Fruit fly (Drosophila melanogaster) whole organism: ENCODE data around the gene yellow-e.
A peak's percentile ranks its signal among the peaks of the same experiment; 100 is the strongest.

Experiments
- CG8478 ChIP-seq: fragments of >200 bp; optimal IDR thresholded peaks from 2 replicates; lab custom pipeline; 2018; ENCODE audit warnings: inconsistent platforms
- Dll ChIP-seq: fragments of >200 bp; optimal IDR thresholded peaks from 2 replicates; lab custom pipeline; 2017
- EcR ChIP-seq, 2 experiments: fragments of >200 bp; optimal IDR thresholded peaks; 2 replicates each; lab custom pipeline; 2017; ENCODE audit warnings: missing biosample characterization in 2 of 2, missing genetic modification characterization in 2 of 2, missing genetic modification reagents in 2 of 2
- pan ChIP-seq: fragments of >200 bp; optimal IDR thresholded peaks from 2 replicates; lab custom pipeline; 2017
- psq ChIP-seq: fragments of >200 bp; optimal IDR thresholded peaks from 2 replicates; lab custom pipeline; 2017
- usp ChIP-seq: fragments of >200 bp; optimal IDR thresholded peaks from 2 replicates; lab custom pipeline; 2017; ENCODE audit warnings: missing biosample characterization, missing genetic modification characterization, mixed read lengths

yellow-e gene

dm6 chr3R:13400902-13401721 is 14.0 kb downstream of the yellow-e start:
- no peak for TF ChIP-seq Dll (lab: Kevin White, UChicago)
- TF ChIP-seq CG8478, result no peak
- TF ChIP-seq pan (lab: Kevin White, UChicago), result no peak
- peak in 1 of 2 experiments; percentile 75 for TF ChIP-seq EcR (GFP tag; optimal IDR thresholded peaks at IDR 0.05; lab: Kevin White, UChicago)

- TF ChIP-seq pan (lab: Kevin White, UChicago) (no peak), usp (GFP tag; lab: Kevin White, UChicago) (no peak), EcR (GFP tag; optimal IDR thresholded peaks at IDR 0.05; lab: Kevin White, UChicago) (no peak), CG8478 (no peak), psq (no peak), Dll (lab: Kevin White, UChicago) (no peak)
Observed at dm6 chr3R:13397535-13397934, 17.6 kb downstream of the yellow-e start, which contains the start of gene CG14377. Gene CG14377, plus strand, starts transcription at chr3R:13397835.

- TF ChIP-seq CG8478, result no peak
- no peak for TF ChIP-seq EcR (GFP tag; optimal IDR thresholded peaks at IDR 0.05; lab: Kevin White, UChicago)
- no peak for TF ChIP-seq Dll (lab: Kevin White, UChicago)
- TF ChIP-seq usp (GFP tag; lab: Kevin White, UChicago), result no peak
- no peak for TF ChIP-seq psq
- no peak for TF ChIP-seq pan (lab: Kevin White, UChicago)
Observed at dm6 chr3R:13397040-13397439, 18.0 kb downstream of the yellow-e start, which contains the start of gene CG14374. Gene CG14374, minus strand, starts transcription at chr3R:13397140.

DNA sequence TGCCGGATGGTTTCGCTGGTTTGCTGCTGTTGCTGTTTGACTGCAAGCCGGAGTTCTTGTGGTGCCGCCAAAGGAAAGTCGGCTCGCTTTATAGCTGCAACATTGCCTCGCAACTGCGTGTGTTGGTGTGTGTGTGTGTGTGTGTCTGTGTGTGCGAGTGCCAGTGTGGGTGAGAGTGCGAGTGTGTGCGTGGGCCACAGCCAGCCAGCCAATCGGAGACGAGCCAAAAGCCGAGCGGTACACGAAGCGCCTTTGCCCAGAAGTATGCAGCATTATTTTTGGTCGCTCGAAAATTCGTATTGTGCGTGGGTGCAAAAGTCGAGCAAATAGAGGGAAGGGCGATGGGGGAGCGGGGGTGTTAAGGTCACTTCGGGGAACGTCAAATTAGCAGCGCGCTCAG is 20.0 kb downstream of the yellow-e start, which contains the start of gene CCHa2:
Gene CCHa2, minus strand, starts transcription at position 65 of the 400 bp plus-strand sequence.
- TF ChIP-seq EcR (GFP tag; optimal IDR thresholded peaks at IDR 0.05; lab: Kevin White, UChicago), result no peak
- no peak for TF ChIP-seq pan (lab: Kevin White, UChicago)
- TF ChIP-seq usp (GFP tag; lab: Kevin White, UChicago), result no peak
- TF ChIP-seq CG8478, result no peak
- TF ChIP-seq Dll (lab: Kevin White, UChicago), result no peak
- TF ChIP-seq psq, result no peak

- no peak for TF ChIP-seq EcR (GFP tag; optimal IDR thresholded peaks at IDR 0.05; lab: Kevin White, UChicago)
- TF ChIP-seq Dll (lab: Kevin White, UChicago), result no peak
- TF ChIP-seq CG8478, result no peak
- TF ChIP-seq pan (lab: Kevin White, UChicago), result no peak
- TF ChIP-seq usp (GFP tag; lab: Kevin White, UChicago), result no peak
- TF ChIP-seq psq, result no peak
Observed at dm6 chr3R:13393009-13393408, 22.1 kb downstream of the yellow-e start.

dm6 chr3R:13390490-13390889 is 24.6 kb downstream of the yellow-e start:
- no peak for TF ChIP-seq Dll (lab: Kevin White, UChicago)
- TF ChIP-seq CG8478, result no peak
- TF ChIP-seq EcR (GFP tag; optimal IDR thresholded peaks at IDR 0.05; lab: Kevin White, UChicago), result no peak
- TF ChIP-seq pan (lab: Kevin White, UChicago), result no peak
- no peak for TF ChIP-seq usp (GFP tag; lab: Kevin White, UChicago)
- no peak for TF ChIP-seq psq

dm6 chr3R:13388160-13388870 is 26.8 kb downstream of the yellow-e start, which contains the start of gene CG9799:
Gene CG9799, minus strand, starts transcription at chr3R:13388709.
- no peak for TF ChIP-seq Dll (lab: Kevin White, UChicago)
- no peak for TF ChIP-seq psq
- TF ChIP-seq usp (GFP tag; lab: Kevin White, UChicago), result no peak
- TF ChIP-seq pan (lab: Kevin White, UChicago), result no peak
- no peak for TF ChIP-seq EcR (GFP tag; optimal IDR thresholded peaks at IDR 0.05; lab: Kevin White, UChicago)
- no peak for TF ChIP-seq CG8478

DNA sequence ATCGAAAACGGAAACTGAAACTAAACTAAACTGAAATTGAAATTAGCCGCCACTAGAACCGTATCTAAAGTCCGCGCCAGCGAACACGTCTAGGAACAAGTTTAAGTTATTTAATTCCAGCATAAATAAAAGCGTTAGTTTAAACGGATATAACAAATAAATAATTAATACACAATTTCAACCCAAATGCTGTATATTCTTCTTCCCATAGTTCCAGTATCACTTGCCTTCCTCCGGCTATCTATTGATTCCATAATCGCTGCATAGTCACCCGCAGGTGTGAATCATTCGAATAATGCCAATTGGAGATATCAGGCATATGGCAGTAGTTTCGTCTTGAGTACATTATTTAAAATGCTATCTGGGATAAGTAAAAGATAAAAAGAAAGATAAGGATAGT is 30.0 kb downstream of the yellow-e start:
- TF ChIP-seq usp (GFP tag; lab: Kevin White, UChicago), result no peak
- no peak for TF ChIP-seq Dll (lab: Kevin White, UChicago)
- TF ChIP-seq EcR (GFP tag; optimal IDR thresholded peaks at IDR 0.05; lab: Kevin White, UChicago), result no peak
- TF ChIP-seq CG8478, result no peak
- TF ChIP-seq psq, result no peak
- TF ChIP-seq pan (lab: Kevin White, UChicago), result no peak

DNA sequence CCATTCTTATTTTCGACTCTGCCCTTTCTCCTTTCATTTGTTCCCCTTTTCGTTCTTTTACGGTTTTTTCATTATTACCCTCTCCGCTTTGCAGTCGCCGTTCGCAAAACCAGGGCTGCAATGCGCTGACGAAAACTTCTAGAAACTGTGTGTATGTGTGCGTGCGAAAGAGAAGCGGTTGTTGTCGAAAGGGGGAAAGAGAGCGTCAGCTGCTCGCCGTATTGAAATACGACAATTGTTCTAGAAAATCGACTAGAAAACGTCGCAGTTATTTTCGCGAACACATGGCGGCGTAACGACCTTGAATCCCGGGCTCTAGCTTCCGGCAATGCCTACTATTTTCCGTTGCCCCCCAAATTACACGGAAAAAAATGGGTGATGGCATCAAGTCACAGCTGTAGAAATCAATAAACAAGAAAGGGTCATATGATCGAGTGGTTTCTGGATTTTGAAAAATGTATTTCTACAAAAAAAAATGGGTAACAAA is 32.4 kb downstream of the yellow-e start:
- no peak for TF ChIP-seq CG8478
- no peak for TF ChIP-seq pan (lab: Kevin White, UChicago)
- TF ChIP-seq usp (GFP tag; lab: Kevin White, UChicago), result no peak
- TF ChIP-seq EcR (GFP tag; optimal IDR thresholded peaks at IDR 0.05; lab: Kevin White, UChicago), result no peak
- TF ChIP-seq Dll (lab: Kevin White, UChicago), result no peak
- TF ChIP-seq psq, result no peak

dm6 chr3R:13381744-13382435 is 33.2 kb downstream of the yellow-e start, which contains the start of the genes mRpS21 and Droj2:
Gene mRpS21, minus strand, starts transcription at chr3R:13381809.
Gene Droj2, plus strand, starts transcription at chr3R:13382106.
- TF ChIP-seq psq, result no peak
- no peak for TF ChIP-seq CG8478
- no peak for TF ChIP-seq EcR (GFP tag; optimal IDR thresholded peaks at IDR 0.05; lab: Kevin White, UChicago)
- no peak for TF ChIP-seq Dll (lab: Kevin White, UChicago)
- no peak for TF ChIP-seq pan (lab: Kevin White, UChicago)
- TF ChIP-seq usp (GFP tag; lab: Kevin White, UChicago), result no peak

- no peak for TF ChIP-seq EcR (GFP tag; optimal IDR thresholded peaks at IDR 0.05; lab: Kevin White, UChicago)
- no peak for TF ChIP-seq usp (GFP tag; lab: Kevin White, UChicago)
Observed at dm6 chr3R:13379675-13380074, 35.4 kb downstream of the yellow-e start, which contains the start of the genes CG9813 and CG8870. Gene CG9813, minus strand, starts transcription at chr3R:13379775. Gene CG8870, plus strand, starts transcription at chr3R:13379842.
